Worm (Caenorhabditis elegans): ENCODE results near the gene F37A4.3.

DNA sequence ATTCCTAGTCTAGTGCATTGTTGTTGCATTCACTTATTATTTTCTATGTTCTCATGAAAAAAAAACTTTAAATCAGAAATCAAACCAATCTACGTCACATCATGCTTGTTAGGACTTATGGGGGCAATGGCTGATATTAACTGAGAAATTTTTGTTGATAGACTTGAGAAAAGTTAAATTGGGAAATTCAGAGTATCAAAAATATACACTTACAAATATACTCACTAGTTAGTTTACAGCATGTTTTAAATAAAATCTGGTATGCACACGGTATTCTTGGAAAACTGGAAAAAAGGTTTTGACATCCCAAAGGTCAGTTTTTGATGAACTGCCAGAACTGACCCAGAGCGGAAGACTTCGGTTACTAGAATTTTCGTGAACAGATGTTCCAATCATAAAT is 37.4 kb upstream of the F37A4.3 start:
- no peak for TF ChIP-seq aly-2 (tag; optimal IDR thresholded peaks at IDR 0.05)
- no peak for TF ChIP-seq dpl-1 (GFP tag; optimal IDR thresholded peaks at IDR 0.05)
- TF ChIP-seq nhr-28 (tag; optimal IDR thresholded peaks at IDR 0.05), result no peak
- TF ChIP-seq lin-15B (tag; optimal IDR thresholded peaks at IDR 0.05), result no peak
- no peak for TF ChIP-seq snpc-4 (tag; optimal IDR thresholded peaks at IDR 0.05)
- TF ChIP-seq nhr-77 (tag; optimal IDR thresholded peaks at IDR 0.05), result no peak
- TF ChIP-seq fos-1 (tag; optimal IDR thresholded peaks at IDR 0.05), result no peak
- no peak for TF ChIP-seq nhr-11 (tag; optimal IDR thresholded peaks at IDR 0.05)
- no peak for TF ChIP-seq skn-1 (tag; optimal IDR thresholded peaks at IDR 0.05)
- TF ChIP-seq lin-39 (tag; optimal IDR thresholded peaks at IDR 0.05), result no peak
- TF ChIP-seq egl-27 (tag; optimal IDR thresholded peaks at IDR 0.05), result no peak

Measured in whole organism, L1 larva.